Fruit fly (Drosophila melanogaster) whole organism: ENCODE measurements around the gene CG43689.

Source experiments
- CG8478 ChIP-seq: fragments of >200 bp; optimal IDR thresholded peaks from 2 replicates; lab custom pipeline; 2018; ENCODE audit warnings: inconsistent platforms
- Dll ChIP-seq: fragments of >200 bp; optimal IDR thresholded peaks from 2 replicates; lab custom pipeline; 2017
- EcR ChIP-seq, 2 experiments: fragments of >200 bp; optimal IDR thresholded peaks; 2 replicates each; lab custom pipeline; 2017; ENCODE audit warnings: missing biosample characterization in 2 of 2, missing genetic modification characterization in 2 of 2, missing genetic modification reagents in 2 of 2
- pan ChIP-seq: fragments of >200 bp; optimal IDR thresholded peaks from 2 replicates; lab custom pipeline; 2017
- psq ChIP-seq: fragments of >200 bp; optimal IDR thresholded peaks from 2 replicates; lab custom pipeline; 2017
- usp ChIP-seq: fragments of >200 bp; optimal IDR thresholded peaks from 2 replicates; lab custom pipeline; 2017; ENCODE audit warnings: missing biosample characterization, missing genetic modification characterization, mixed read lengths

DNA sequence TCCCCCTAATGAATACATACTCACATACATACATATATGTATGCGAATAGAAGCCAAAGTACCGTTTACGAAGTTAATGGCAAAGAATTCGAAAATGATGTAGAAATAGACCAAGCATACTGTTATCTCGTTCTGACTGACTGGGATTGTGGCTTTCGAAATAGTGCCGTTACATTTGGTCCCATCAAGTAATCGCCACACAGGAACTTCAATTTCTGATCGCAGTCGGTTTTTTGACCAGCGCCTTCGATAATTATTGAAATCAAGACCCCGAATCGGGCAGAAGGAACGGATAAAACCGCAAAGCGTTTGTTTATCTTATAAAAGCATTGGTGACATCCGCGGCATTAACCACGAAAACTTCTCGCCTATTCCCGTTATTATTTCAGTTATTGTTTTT is 44.0 kb downstream of the CG43689 start:
- TF ChIP-seq Dll (no peak), psq (lab: Kevin White, UChicago) (no peak), CG8478 (lab: Kevin White, UChicago) (no peak), pan (lab: Kevin White, UChicago) (no peak), usp (no peak), EcR (GFP tag; optimal IDR thresholded peaks at IDR 0.05; lab: Kevin White, UChicago) (no peak)
